Worm (Caenorhabditis elegans) whole organism, L1 larva: Measurements from ENCODE around the gene plg-1.

ENCODE experiments used
- C04F5.9 ChIP-seq: sonication (generic microtip); optimal IDR thresholded peaks from 2 replicates; lab custom pipeline; 2016; ENCODE audit warnings: missing genetic modification characterization, missing compliant biosample characterization
- C16A3.4 ChIP-seq: fragments of 150-350 bp; optimal IDR thresholded peaks from 2 replicates; lab custom pipeline; 2014; ENCODE audit warnings: missing biosample characterization, missing genetic modification characterization
- aha-1 ChIP-seq: fragments of 150-350 bp; optimal IDR thresholded peaks from 2 replicates; lab custom pipeline; 2014; ENCODE audit warnings: missing biosample characterization, missing genetic modification characterization
- aly-2 ChIP-seq: fragments of 150-350 bp; optimal IDR thresholded peaks from 2 replicates; lab custom pipeline; 2014; ENCODE audit warnings: missing biosample characterization, missing genetic modification characterization
- ama-1 ChIP-seq: fragments of 150-350 bp; optimal IDR thresholded peaks from 2 replicates; lab custom pipeline; 2014
- ceh-63 ChIP-seq: fragments of 200-800 bp; sonication (Bioruptor generic); optimal IDR thresholded peaks from 2 replicates; lab custom pipeline; 2018; ENCODE audit warnings: mild to moderate bottlenecking, missing genetic modification characterization, missing compliant biosample characterization
- ceh-82 ChIP-seq, 3 experiments: fragments of 150-350 bp in 1 of 3; sonication (generic microtip) in 2 of 3; optimal IDR thresholded peaks; 2 replicates each; lab custom pipeline; 2014 to 2017; ENCODE audit warnings: missing biosample characterization in 3 of 3, missing genetic modification characterization in 3 of 3
- dpl-1 ChIP-seq, 3 experiments: fragments of 150-350 bp in 2 of 3; sonication (generic microtip) in 1 of 3; optimal IDR thresholded peaks; 2 replicates each; lab custom pipeline; 2014 to 2017; ENCODE audit warnings: missing biosample characterization in 3 of 3, missing genetic modification characterization in 3 of 3, missing genetic modification reagents in 3 of 3
- dsc-1 ChIP-seq: sonication (generic microtip); optimal IDR thresholded peaks from 2 replicates; lab custom pipeline; 2016; ENCODE audit warnings: mild to moderate bottlenecking, missing genetic modification characterization, missing compliant biosample characterization
- efl-1 ChIP-seq, 4 experiments: fragments of 150-350 bp; optimal IDR thresholded peaks in 3 of 4; peaks in 1 of 4; 1 replicate in 1 of 4; 2 replicates in 3 of 4; lab custom pipeline; 2014; ENCODE audit warnings: missing biosample characterization in 2 of 4, missing genetic modification characterization in 2 of 4, missing genetic modification reagents in 2 of 4
- elt-3 ChIP-seq, 6 experiments: fragments of 150-350 bp in 1 of 6; sonication (generic microtip); optimal IDR thresholded peaks; 2 replicates each; lab custom pipeline; 2017 to 2018; ENCODE audit warnings: missing biosample characterization in 6 of 6, missing genetic modification characterization in 6 of 6, inconsistent platforms in 1 of 6
- fkh-10 ChIP-seq: sonication (generic microtip); optimal IDR thresholded peaks from 2 replicates; lab custom pipeline; 2017; ENCODE audit warnings: missing biosample characterization, missing genetic modification reagents, missing genetic modification characterization
- fkh-4 ChIP-seq: sonication (generic microtip); optimal IDR thresholded peaks from 2 replicates; lab custom pipeline; 2016; ENCODE audit warnings: missing compliant biosample characterization, missing genetic modification characterization, borderline replicate concordance
- fkh-8 ChIP-seq: sonication (generic microtip); optimal IDR thresholded peaks from 2 replicates; lab custom pipeline; 2016; ENCODE audit warnings: mild to moderate bottlenecking, missing genetic modification characterization, missing compliant biosample characterization
- hlh-17 ChIP-seq: fragments of 200-800 bp; sonication (Bioruptor generic); optimal IDR thresholded peaks from 2 replicates; lab custom pipeline; 2018; ENCODE audit warnings: missing genetic modification characterization, mild to moderate bottlenecking, missing compliant biosample characterization, moderate library complexity, borderline replicate concordance
- isw-1 ChIP-seq: fragments of 200-800 bp; sonication (Bioruptor generic); IDR thresholded peaks from 2 replicates; pipeline ENCODE4 v1.3.6; 2022; ENCODE audit warnings: missing genetic modification characterization, missing compliant biosample characterization
- jun-1 ChIP-seq: fragments of 150-350 bp; optimal IDR thresholded peaks from 2 replicates; lab custom pipeline; 2014; ENCODE audit warnings: missing biosample characterization, missing genetic modification reagents, missing genetic modification characterization
- lin-14 ChIP-seq: fragments of 200-800 bp; sonication (Bioruptor generic); optimal IDR thresholded peaks from 2 replicates; lab custom pipeline; 2018; ENCODE audit warnings: mild to moderate bottlenecking, missing genetic modification characterization, moderate library complexity, missing compliant biosample characterization
- lin-35 ChIP-seq, 2 experiments: fragments of 150-350 bp; optimal IDR thresholded peaks; 2 replicates each; lab custom pipeline; 2014; ENCODE audit warnings: missing biosample characterization in 2 of 2, missing genetic modification characterization in 2 of 2, missing genetic modification reagents in 2 of 2
- lir-3 ChIP-seq: sonication (generic microtip); optimal IDR thresholded peaks from 2 replicates; lab custom pipeline; 2016; ENCODE audit warnings: mild to moderate bottlenecking, missing genetic modification characterization, moderate library complexity, missing compliant biosample characterization; ENCODE audit not compliant: poor library complexity
- lsy-2 ChIP-seq, 2 experiments: fragments of 150-350 bp; optimal IDR thresholded peaks; 2 replicates each; lab custom pipeline; 2014; ENCODE audit warnings: missing biosample characterization in 2 of 2, missing genetic modification characterization in 2 of 2
- mab-9 ChIP-seq: fragments of 200-800 bp; sonication (Bioruptor generic); IDR thresholded peaks from 2 replicates; pipeline ENCODE4 v1.3.6; 2022; ENCODE audit warnings: missing genetic modification reagents, missing genetic modification characterization, missing compliant biosample characterization
- mef-2 ChIP-seq: fragments of 150-350 bp; optimal IDR thresholded peaks from 2 replicates; lab custom pipeline; 2014; ENCODE audit warnings: missing biosample characterization, missing genetic modification characterization
- nhr-11 ChIP-seq: fragments of 150-350 bp; optimal IDR thresholded peaks from 2 replicates; lab custom pipeline; 2014; ENCODE audit warnings: missing biosample characterization, missing genetic modification characterization
- nhr-20 ChIP-seq: sonication (generic microtip); optimal IDR thresholded peaks from 2 replicates; lab custom pipeline; 2016; ENCODE audit warnings: mild to moderate bottlenecking, missing genetic modification characterization, missing compliant biosample characterization
- nhr-237 ChIP-seq: fragments of 150-350 bp; optimal IDR thresholded peaks from 2 replicates; lab custom pipeline; 2014; ENCODE audit warnings: missing biosample characterization, missing genetic modification characterization
- nhr-47 ChIP-seq: sonication (generic microtip); optimal IDR thresholded peaks from 2 replicates; lab custom pipeline; 2016; ENCODE audit warnings: mild to moderate bottlenecking, missing genetic modification characterization, moderate library complexity, missing compliant biosample characterization
- nhr-71 ChIP-seq: sonication (generic microtip); optimal IDR thresholded peaks from 2 replicates; lab custom pipeline; 2016; ENCODE audit warnings: mild to moderate bottlenecking, missing genetic modification characterization, moderate library complexity, missing compliant biosample characterization
- nhr-76 ChIP-seq: sonication (generic microtip); optimal IDR thresholded peaks from 2 replicates; lab custom pipeline; 2017; ENCODE audit warnings: missing biosample characterization, missing genetic modification characterization
- nhr-77 ChIP-seq: fragments of 150-350 bp; optimal IDR thresholded peaks from 2 replicates; lab custom pipeline; 2014; ENCODE audit warnings: missing biosample characterization, missing genetic modification characterization
- nhr-84 ChIP-seq: sonication (generic microtip); optimal IDR thresholded peaks from 2 replicates; lab custom pipeline; 2017; ENCODE audit warnings: missing biosample characterization, missing genetic modification characterization
- nhr-85 ChIP-seq: sonication (generic microtip); peaks from one replicate; lab custom pipeline; 2016; ENCODE audit warnings: missing genetic modification characterization, inconsistent platforms, missing compliant biosample characterization
- pag-3 ChIP-seq: sonication (generic microtip); optimal IDR thresholded peaks from 2 replicates; lab custom pipeline; 2017; ENCODE audit warnings: missing genetic modification characterization, mild to moderate bottlenecking, missing compliant biosample characterization, antibody characterized with exemption, borderline replicate concordance; ENCODE audit not compliant: insufficient read depth
- rnt-1 ChIP-seq: sonication (generic microtip); optimal IDR thresholded peaks from 2 replicates; lab custom pipeline; 2016; ENCODE audit warnings: mild to moderate bottlenecking, missing genetic modification characterization, moderate library complexity, missing compliant biosample characterization
- snu-23 ChIP-seq: sonication (generic microtip); optimal IDR thresholded peaks from 2 replicates; lab custom pipeline; 2016; ENCODE audit warnings: missing genetic modification characterization, missing compliant biosample characterization
- sox-4 ChIP-seq: sonication (generic microtip); optimal IDR thresholded peaks from 2 replicates; lab custom pipeline; 2016; ENCODE audit warnings: missing genetic modification characterization, missing compliant biosample characterization
- sptf-1 ChIP-seq: fragments of 150-350 bp; optimal IDR thresholded peaks from 2 replicates; lab custom pipeline; 2014; ENCODE audit warnings: missing biosample characterization, missing genetic modification characterization
- sup-37 ChIP-seq: fragments of 200-800 bp; sonication (Bioruptor generic); optimal IDR thresholded peaks from 2 replicates; lab custom pipeline; 2018; ENCODE audit warnings: mild to moderate bottlenecking, missing genetic modification characterization, missing compliant biosample characterization
- swsn-7 ChIP-seq: sonication (generic microtip); optimal IDR thresholded peaks from 2 replicates; lab custom pipeline; 2016; ENCODE audit warnings: missing genetic modification characterization, missing compliant biosample characterization
- tbx-2 ChIP-seq: sonication (generic microtip); optimal IDR thresholded peaks from 2 replicates; lab custom pipeline; 2016; ENCODE audit warnings: missing genetic modification characterization, missing compliant biosample characterization
- tlp-1 ChIP-seq: fragments of 150-350 bp; optimal IDR thresholded peaks from 2 replicates; lab custom pipeline; 2014; ENCODE audit warnings: missing biosample characterization, missing genetic modification characterization
- unc-130 ChIP-seq: fragments of 150-350 bp; optimal IDR thresholded peaks from 2 replicates; lab custom pipeline; 2017; ENCODE audit warnings: missing biosample characterization, missing genetic modification characterization, inconsistent platforms
- unc-62 ChIP-seq: fragments of 150-350 bp; optimal IDR thresholded peaks from 2 replicates; lab custom pipeline; 2014; ENCODE audit warnings: missing biosample characterization, missing genetic modification reagents, missing genetic modification characterization
- unc-86 ChIP-seq: sonication (generic microtip); optimal IDR thresholded peaks from 2 replicates; lab custom pipeline; 2016; ENCODE audit warnings: missing genetic modification characterization, missing compliant biosample characterization
- unc-98 ChIP-seq: fragments of 200-800 bp; sonication (Bioruptor generic); IDR thresholded peaks from 2 replicates; pipeline ENCODE4 v1.3.6; 2022; ENCODE audit warnings: missing genetic modification characterization, missing compliant biosample characterization
- vab-15 ChIP-seq: sonication (generic microtip); optimal IDR thresholded peaks from 2 replicates; lab custom pipeline; 2017; ENCODE audit warnings: missing genotype, mild to moderate bottlenecking, missing genetic modification characterization, missing compliant biosample characterization
- ztf-11 ChIP-seq, 2 experiments: sonication (generic microtip); optimal IDR thresholded peaks; 2 replicates each; lab custom pipeline; 2016 to 2017; ENCODE audit warnings: missing genetic modification characterization in 2 of 2, missing biosample characterization in 1 of 2, missing compliant biosample characterization in 1 of 2
- ztf-4 ChIP-seq: fragments of 150-350 bp; optimal IDR thresholded peaks from 2 replicates; lab custom pipeline; 2014; ENCODE audit warnings: missing biosample characterization, missing genetic modification characterization

The plg-1 gene

DNA sequence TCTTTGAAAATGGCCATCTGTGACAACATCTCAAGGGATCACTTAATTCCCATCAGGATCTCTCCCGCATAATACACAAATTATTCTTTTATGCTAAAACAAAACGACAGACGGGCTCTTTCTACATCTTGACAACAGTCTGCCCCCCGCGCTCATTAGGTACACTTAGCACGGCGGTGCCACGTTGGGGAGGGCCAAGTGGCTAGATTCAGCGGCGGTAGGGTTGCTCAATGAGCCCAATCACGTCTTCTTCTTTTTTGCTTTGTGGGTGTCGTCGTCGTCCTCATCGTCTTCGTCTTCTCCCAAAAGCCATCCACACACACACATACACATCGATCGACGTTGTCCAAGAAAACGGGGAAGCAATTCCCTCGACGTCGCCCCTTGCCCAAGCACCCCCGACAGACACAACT is 21.0 kb downstream of the plg-1 start:
- TF ChIP-seq nhr-71 = peak; percentile 19
- no peak for TF ChIP-seq C04F5.9 (tag; lab: Kevin White, UChicago)
- no peak for TF ChIP-seq jun-1 (tag; lab: Kevin White, UChicago)
- TF ChIP-seq lin-14 = peak; percentile 75
- TF ChIP-seq lir-3 (tag; lab: Kevin White, UChicago) = no peak
- TF ChIP-seq efl-1 (optimal IDR thresholded peaks at IDR 0.05; lab: Kevin White, UChicago) = no peak
- TF ChIP-seq efl-1 (GFP tag; optimal IDR thresholded peaks at IDR 0.05 in 1 of 2; lab: Kevin White, UChicago) = peak in 1 of 2 experiments; percentile 72
- TF ChIP-seq lin-35 (GFP tag; optimal IDR thresholded peaks at IDR 0.05; lab: Kevin White, UChicago) = peak in 1 of 2 experiments; percentile 8
- peak; percentile 11 for TF ChIP-seq nhr-47
- TF ChIP-seq fkh-10 (GFP tag; lab: Kevin White, UChicago) = peak; percentile 26
- TF ChIP-seq ceh-82 (tag; optimal IDR thresholded peaks at IDR 0.05; lab: Kevin White, UChicago) = peak in 1 of 3 experiments; percentile 64
- TF ChIP-seq snu-23 (GFP tag; lab: Kevin White, UChicago) = peak; percentile 8
- TF ChIP-seq nhr-85 (tag; lab: Kevin White, UChicago) = peak; percentile 73
- TF ChIP-seq tbx-2 (tag; lab: Kevin White, UChicago) = peak; percentile 32
- no peak for TF ChIP-seq vab-15 (tag; lab: Kevin White, UChicago)
- TF ChIP-seq swsn-7 (tag; lab: Kevin White, UChicago) = peak; percentile 39
- TF ChIP-seq ceh-63 = peak; percentile 28
- no peak for TF ChIP-seq pag-3 (tag; lab: Kevin White, UChicago)

- peak in 1 of 2 experiments; percentile 82 for TF ChIP-seq ztf-11 (tag; optimal IDR thresholded peaks at IDR 0.05; lab: Kevin White, UChicago)
- TF ChIP-seq fkh-4 (tag; lab: Kevin White, UChicago) = no peak
- TF ChIP-seq aly-2 = peak; percentile 28
- no peak for TF ChIP-seq unc-98
- TF ChIP-seq isw-1 (GFP tag; lab: Robert Waterston, UW) = peak; percentile 62
- peak; percentile 43 to 53 (median 51) for TF ChIP-seq dpl-1 (GFP tag; optimal IDR thresholded peaks at IDR 0.05; lab: Kevin White, UChicago)
- peak; percentile 79 for TF ChIP-seq nhr-20 (tag; lab: Kevin White, UChicago)
- TF ChIP-seq dsc-1 = peak; percentile 68
- peak; percentile 32; the same call in 1 of the 2 replicates for TF ChIP-seq mab-9 (GFP tag; lab: Robert Waterston, UW)
- peak; percentile 64 for TF ChIP-seq ztf-4 (tag; lab: Kevin White, UChicago)
- peak; percentile 88 for TF ChIP-seq unc-86 (tag; lab: Kevin White, UChicago)
- peak; percentile 66 for TF ChIP-seq jun-1 (tag; lab: Kevin White, UChicago)
- no peak for TF ChIP-seq tlp-1 (tag; lab: Kevin White, UChicago)
- TF ChIP-seq elt-3 (tag; optimal IDR thresholded peaks at IDR 0.05; lab: Kevin White, UChicago) = no peak
- peak; percentile 72 for TF ChIP-seq mef-2 (tag; lab: Kevin White, UChicago)
- no peak for TF ChIP-seq nhr-76 (tag; lab: Kevin White, UChicago)
- peak; percentile 92 for TF ChIP-seq nhr-71
- peak; percentile 75 to 76 for TF ChIP-seq efl-1 (optimal IDR thresholded peaks at IDR 0.05; lab: Kevin White, UChicago)
- peak; percentile 25 to 94 for TF ChIP-seq efl-1 (GFP tag; optimal IDR thresholded peaks at IDR 0.05 in 1 of 2; lab: Kevin White, UChicago)
- TF ChIP-seq nhr-47 = peak; percentile 85
- TF ChIP-seq sox-4 (tag; lab: Kevin White, UChicago) = peak; percentile 13
- no peak for TF ChIP-seq aha-1 (tag; lab: Kevin White, UChicago)
- TF ChIP-seq pag-3 (tag; lab: Kevin White, UChicago) = no peak
- TF ChIP-seq sup-37 (GFP tag; lab: Kevin White, UChicago) = no peak
- no peak for TF ChIP-seq nhr-237
- TF ChIP-seq ama-1 (lab: Kevin White, UChicago) = peak; percentile 71
- peak; percentile 74 for TF ChIP-seq C16A3.4
- no peak for TF ChIP-seq sptf-1
- no peak for TF ChIP-seq hlh-17 (GFP tag; lab: Kevin White, UChicago)
- TF ChIP-seq nhr-11 (tag; lab: Kevin White, UChicago) = peak; percentile 42
- peak; percentile 82 for TF ChIP-seq rnt-1 (tag; lab: Kevin White, UChicago)
- TF ChIP-seq nhr-84 (tag; lab: Kevin White, UChicago) = no peak
- peak; percentile 81 for TF ChIP-seq fkh-8 (tag; lab: Kevin White, UChicago)
- TF ChIP-seq unc-130 = no peak
- TF ChIP-seq nhr-77 (tag; lab: Kevin White, UChicago) = no peak
- peak; percentile 74 to 88 for TF ChIP-seq lsy-2 (tag; optimal IDR thresholded peaks at IDR 0.05; lab: Kevin White, UChicago)
- TF ChIP-seq ceh-63 = no peak
- TF ChIP-seq unc-62 (GFP tag; lab: Kevin White, UChicago) = no peak
- TF ChIP-seq tbx-2 (tag; lab: Kevin White, UChicago) = peak; percentile 84
Measured at ce11 chrIII:8873990-8874668, 22.1 kb downstream of the plg-1 start.
